Worm (Caenorhabditis elegans): ENCODE measurements around the gene twk-22.

The twk-22 gene

ce11 chrX:16324222-16324621 lies 18.0 kb downstream of the twk-22 start:
- TF ChIP-seq ceh-27 (GFP tag; optimal IDR thresholded peaks at IDR 0.05) (peak; percentile 47), lin-26 (GFP tag; IDR thresholded peaks at IDR 0.05) (0 out of 2 replicates have a peak, but pooled peaks have one; percentile 11), bed-1 (GFP tag; IDR thresholded peaks at IDR 0.05) (no peak)

DNA sequence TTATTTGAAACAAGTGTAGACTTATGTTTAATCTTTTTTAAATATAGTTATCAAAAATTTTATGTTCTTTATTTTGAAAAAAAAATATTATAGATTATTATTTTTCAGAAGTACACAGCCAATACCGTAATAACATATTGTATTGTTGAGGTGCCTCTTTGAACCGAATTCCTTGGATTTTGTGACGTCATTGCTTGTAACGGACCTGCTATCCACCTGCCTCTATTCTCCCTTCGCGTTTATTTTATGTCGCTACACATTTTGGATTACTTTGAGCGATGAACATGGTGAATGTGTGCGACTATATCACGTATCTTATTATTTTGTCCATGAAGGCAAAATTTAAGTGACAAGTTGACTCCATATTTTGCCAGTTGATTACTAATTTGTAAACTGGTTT lies 21.0 kb downstream of the twk-22 start:
- TF ChIP-seq mel-28 (tag; optimal IDR thresholded peaks at IDR 0.05; ENCODE audit: borderline replicate concordance) (no peak), gei-17 (GFP tag; optimal IDR thresholded peaks at IDR 0.05) (peak; percentile 25), lin-40 (tag; optimal IDR thresholded peaks at IDR 0.05) (peak; percentile 36)

- TF ChIP-seq attf-5 (GFP tag; optimal IDR thresholded peaks at IDR 0.05) = no peak
- TF ChIP-seq madf-8 (GFP tag; conservative IDR thresholded peaks at IDR 0.05) = no peak
- TF ChIP-seq nhr-120 (GFP tag; IDR thresholded peaks at IDR 0.05) = no peak
- TF ChIP-seq sea-2 (GFP tag; IDR thresholded peaks at IDR 0.05) = no peak
- no peak for TF ChIP-seq nfyb-1 (GFP tag; IDR thresholded peaks at IDR 0.05)
- no peak for TF ChIP-seq let-607 (tag; optimal IDR thresholded peaks at IDR 0.05)
- no peak for TF ChIP-seq Y53F4B.3 (GFP tag; IDR thresholded peaks at IDR 0.05)
- TF ChIP-seq somi-1 (GFP tag; optimal IDR thresholded peaks at IDR 0.05) = no peak
- TF ChIP-seq mxl-1 (tag; optimal IDR thresholded peaks at IDR 0.05) = no peak
- no peak for TF ChIP-seq nhr-80 (tag; optimal IDR thresholded peaks at IDR 0.05)
- no peak for TF ChIP-seq dpff-1 (tag; optimal IDR thresholded peaks at IDR 0.05)
- TF ChIP-seq tbp1 (GFP tag; optimal IDR thresholded peaks at IDR 0.05) = no peak
- no peak for TF ChIP-seq pha-4 (tag; optimal IDR thresholded peaks at IDR 0.05)
- no peak for TF ChIP-seq F39B2.1 (GFP tag; IDR thresholded peaks at IDR 0.05)
Measured at ce11 chrX:16328328-16328727, 22.1 kb downstream of the twk-22 start, which contains the start of gene C11G6.2. TSS of gene C11G6.2 (plus strand) at chrX:16328628.

DNA sequence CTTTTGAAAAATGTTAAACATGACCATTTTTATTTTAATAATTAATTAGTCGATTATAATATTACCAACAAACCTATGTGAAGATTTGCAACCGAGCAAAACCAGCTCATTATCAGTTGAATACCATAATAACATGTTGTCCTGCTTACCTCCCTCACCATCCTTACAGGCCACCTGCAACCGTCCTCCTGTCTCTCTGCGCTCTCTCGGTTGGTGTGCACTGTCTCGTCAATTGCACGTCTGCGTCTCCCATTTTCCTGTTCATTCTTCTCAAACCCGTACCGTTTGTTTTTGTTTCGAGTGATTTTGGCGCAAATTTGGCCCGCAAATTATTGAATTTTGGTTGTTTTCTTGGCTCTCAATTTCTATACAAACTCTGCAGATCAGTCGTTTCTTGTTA lies 25.2 kb downstream of the twk-22 start:
- no peak for TF ChIP-seq madf-6 (GFP tag; IDR thresholded peaks at IDR 0.05)
- no peak for TF ChIP-seq athp-1 (tag; optimal IDR thresholded peaks at IDR 0.05)
- peak; percentile 96 for TF ChIP-seq hmg-1.2 (GFP tag; IDR thresholded peaks at IDR 0.05)
- TF ChIP-seq F22D6.2 (tag; optimal IDR thresholded peaks at IDR 0.05) = no peak

ce11 chrX:16331932-16332485 lies 25.7 kb downstream of the twk-22 start, which contains the start of gene taf-3:
TSS of gene taf-3 (plus strand) at chrX:16332435.
- TF ChIP-seq hmg-20 (GFP tag; IDR thresholded peaks at IDR 0.05) (no peak), hmg-1.2 (GFP tag; IDR thresholded peaks at IDR 0.05) (peak; percentile 85), mcd-1 (GFP tag; IDR thresholded peaks at IDR 0.05) (peak; percentile 47; the same call in 1 of the 2 replicates), cebp-1 (GFP tag; IDR thresholded peaks at IDR 0.05) (no peak), cebp-1 (tag; optimal IDR thresholded peaks at IDR 0.05) (no peak), aptf-3 (GFP tag; IDR thresholded peaks at IDR 0.05) (no peak), snpc-4 (GFP tag; optimal IDR thresholded peaks at IDR 0.05) (no peak), snpc-4 (tag; optimal IDR thresholded peaks at IDR 0.05) (peak in 1 of 4 experiments; percentile 26), ceh-27 (GFP tag; optimal IDR thresholded peaks at IDR 0.05) (peak; percentile 51), egrh-3 (GFP tag; IDR thresholded peaks at IDR 0.05) (no peak), sea-2 (GFP tag; IDR thresholded peaks at IDR 0.05) (no peak), B0035.1 (tag; optimal IDR thresholded peaks at IDR 0.05) (no peak), ceh-91 (GFP tag; IDR thresholded peaks at IDR 0.05) (no peak), lir-1 (GFP tag; conservative IDR thresholded peaks at IDR 0.05) (no peak), attf-5 (GFP tag; optimal IDR thresholded peaks at IDR 0.05) (peak; percentile 14), dox-1 (GFP tag; IDR thresholded peaks at IDR 0.05) (peak; percentile 38; the same call in 1 of the 2 replicates), lin-26 (GFP tag; IDR thresholded peaks at IDR 0.05) (0 out of 2 replicates have a peak, but pooled peaks have one; percentile 21), Y53G8AR.9 (GFP tag; conservative IDR thresholded peaks at IDR 0.05) (0 out of 2 replicates have a peak, but pooled peaks have one; percentile 11), tlf-1 (GFP tag; optimal IDR thresholded peaks at IDR 0.05) (no peak), nhr-80 (tag; optimal IDR thresholded peaks at IDR 0.05) (peak; percentile 47), ceh-100 (GFP tag; IDR thresholded peaks at IDR 0.05) (no peak), snpc-1.1 (tag; optimal IDR thresholded peaks at IDR 0.05; ENCODE audit: insufficient read depth) (no peak), zfh-2 (GFP tag; conservative IDR thresholded peaks at IDR 0.05) (no peak), nhr-90 (tag; optimal IDR thresholded peaks at IDR 0.05) (no peak)

Data from whole organism, young adult.